Worm (Caenorhabditis elegans) whole organism, early embryonic: ENCODE data around the gene mlt-11.

ENCODE experiments used
- aly-1 ChIP-seq: sonication (generic microtip); optimal IDR thresholded peaks from 2 replicates; lab custom pipeline; 2016; ENCODE audit warnings: missing genetic modification characterization, missing compliant biosample characterization
- ama-1 ChIP-seq: fragments of 150-350 bp; optimal IDR thresholded peaks from 2 replicates; lab custom pipeline; 2014
- ceh-13 ChIP-seq: fragments of 200-800 bp; sonication (Bioruptor generic); optimal IDR thresholded peaks from 2 replicates; lab custom pipeline; 2018; ENCODE audit warnings: mild to moderate bottlenecking, missing genetic modification characterization, missing compliant biosample characterization
- ceh-36 ChIP-seq: sonication (generic microtip); optimal IDR thresholded peaks from 2 replicates; lab custom pipeline; 2016; ENCODE audit warnings: missing genetic modification characterization, inconsistent platforms, missing compliant biosample characterization
- ets-7 ChIP-seq: sonication (generic microtip); optimal IDR thresholded peaks from 2 replicates; lab custom pipeline; 2016; ENCODE audit warnings: missing genotype, missing genetic modification characterization, missing compliant biosample characterization
- flt-1 ChIP-seq: fragments of 200-800 bp; sonication (Bioruptor generic); IDR thresholded peaks from 2 replicates; pipeline ENCODE4 v1.3.6; 2022; ENCODE audit warnings: missing genetic modification characterization, missing compliant biosample characterization
- pes-1 ChIP-seq: fragments of 200-800 bp; sonication (Bioruptor generic); IDR thresholded peaks from 2 replicates; pipeline ENCODE4 v1.3.6; 2022; ENCODE audit warnings: missing genetic modification reagents, missing genetic modification characterization, missing compliant biosample characterization
- scrt-1 ChIP-seq: fragments of 200-800 bp; sonication (Bioruptor generic); IDR thresholded peaks from 2 replicates; pipeline ENCODE4 v1.3.6; 2022; ENCODE audit warnings: missing genetic modification characterization, missing compliant biosample characterization
- sea-1 ChIP-seq: fragments of 200-800 bp; sonication (Bioruptor generic); conservative IDR thresholded peaks from 2 replicates; pipeline ENCODE4 v1.3.6; 2022; ENCODE audit warnings: missing genetic modification characterization, missing compliant biosample characterization
- tbx-37 ChIP-seq: fragments of 200-800 bp; sonication (Bioruptor generic); conservative IDR thresholded peaks from 2 replicates; pipeline ENCODE4 v1.3.6; 2022; ENCODE audit warnings: missing genetic modification reagents, missing genetic modification characterization, missing compliant biosample characterization
- tra-4 ChIP-seq: sonication (generic microtip); optimal IDR thresholded peaks from 2 replicates; lab custom pipeline; 2017; ENCODE audit warnings: missing genetic modification characterization, missing compliant biosample characterization

- TF ChIP-seq ceh-13 (GFP tag; lab: Kevin White, UChicago), result no peak
- no peak for TF ChIP-seq aly-1 (tag; lab: Kevin White, UChicago)
- TF ChIP-seq pes-1, result no peak
- TF ChIP-seq tbx-37 (GFP tag; lab: Robert Waterston, UW), result no peak
- TF ChIP-seq flt-1 (GFP tag; lab: Robert Waterston, UW), result no peak
- TF ChIP-seq ets-7 (tag; lab: Kevin White, UChicago), result no peak
- TF ChIP-seq sea-1 (GFP tag; lab: Robert Waterston, UW), result no peak
- TF ChIP-seq scrt-1 (GFP tag; lab: Robert Waterston, UW), result no peak
- no peak for TF ChIP-seq tra-4 (tag; lab: Kevin White, UChicago)
- no peak for TF ChIP-seq ama-1
- TF ChIP-seq ceh-36 (tag; lab: Kevin White, UChicago), result no peak
Measured at ce11 chrV:20698266-20698665, 31.3 kb downstream of the mlt-11 start, which contains the start of gene F53F8.7.
